Worm (Caenorhabditis elegans) whole organism, L4 larva: ENCODE results near the gene F25H9.2.

Experiments used
- R02D3.7 ChIP-seq: fragments of 150-350 bp; sonication (generic microtip); optimal IDR thresholded peaks from 3 replicates; lab custom pipeline; 2014; ENCODE audit warnings: missing biosample characterization, missing genetic modification characterization
- ama-1 ChIP-seq: fragments of 150-350 bp; optimal IDR thresholded peaks from 2 replicates; lab custom pipeline; 2014; ENCODE audit warnings: inconsistent platforms, mixed read lengths
- ces-1 ChIP-seq: fragments of 150-350 bp; sonication (generic microtip); optimal IDR thresholded peaks from 4 replicates; lab custom pipeline; 2014; ENCODE audit warnings: missing biosample characterization, missing genetic modification reagents, missing genetic modification characterization
- unc-130 ChIP-seq: sonication (generic microtip); optimal IDR thresholded peaks from 2 replicates; lab custom pipeline; 2016; ENCODE audit warnings: missing genetic modification reagents, missing genetic modification characterization, missing compliant biosample characterization

- TF ChIP-seq R02D3.7 (tag; lab: Kevin White, UChicago) (no peak), unc-130 (GFP tag; lab: Kevin White, UChicago) (no peak), ama-1 (no peak), ces-1 (GFP tag; lab: Kevin White, UChicago) (no peak)
These were observed 4.5 kb upstream of the F25H9.2 start, which contains the start of gene lurp-2 for ce11 chrV:13453334-13453733.
